Worm (Caenorhabditis elegans) whole organism, L2 larva: ENCODE measurements around the gene prde-1.

Source experiments
- C34F6.9 ChIP-seq: fragments of 150-350 bp; optimal IDR thresholded peaks from 2 replicates; lab custom pipeline; 2014; ENCODE audit warnings: missing biosample characterization, missing genetic modification characterization
- F13H6.1 ChIP-seq: sonication (generic microtip); optimal IDR thresholded peaks from 2 replicates; lab custom pipeline; 2016; ENCODE audit warnings: missing genetic modification characterization, missing compliant biosample characterization
- R02D3.7 ChIP-seq: fragments of 150-350 bp; optimal IDR thresholded peaks from 2 replicates; lab custom pipeline; 2014; ENCODE audit warnings: missing biosample characterization, missing genetic modification characterization
- Y55F3AM.14 ChIP-seq: fragments of 200-800 bp; sonication (Bioruptor generic); optimal IDR thresholded peaks from 2 replicates; lab custom pipeline; 2018; ENCODE audit warnings: mild to moderate bottlenecking, missing genetic modification characterization, missing compliant biosample characterization
- ZK546.5 ChIP-seq: sonication (generic microtip); optimal IDR thresholded peaks from 2 replicates; lab custom pipeline; 2017; ENCODE audit warnings: missing biosample characterization, missing genetic modification characterization
- alr-1 ChIP-seq: fragments of 150-350 bp; optimal IDR thresholded peaks from 2 replicates; lab custom pipeline; 2014; ENCODE audit warnings: missing biosample characterization, missing genetic modification characterization
- ama-1 ChIP-seq: fragments of 150-350 bp; optimal IDR thresholded peaks from 2 replicates; lab custom pipeline; 2018; ENCODE audit warnings: inconsistent platforms
- blmp-1 ChIP-seq: sonication (generic microtip); optimal IDR thresholded peaks from 2 replicates; lab custom pipeline; 2017; ENCODE audit warnings: missing genetic modification characterization, mild to moderate bottlenecking, missing compliant biosample characterization, antibody characterized with exemption, moderate library complexity; ENCODE audit not compliant: insufficient read depth
- crh-2 ChIP-seq: sonication (generic microtip); optimal IDR thresholded peaks from 2 replicates; lab custom pipeline; 2017; ENCODE audit warnings: missing biosample characterization, missing genetic modification characterization
- egl-27 ChIP-seq: sonication (generic microtip); optimal IDR thresholded peaks from 3 replicates; lab custom pipeline; 2017; ENCODE audit warnings: missing biosample characterization, missing genetic modification reagents, missing genetic modification characterization
- elt-1 ChIP-seq: fragments of 150-350 bp; optimal IDR thresholded peaks from 2 replicates; lab custom pipeline; 2014; ENCODE audit warnings: missing biosample characterization, missing genetic modification characterization
- elt-3 ChIP-seq: sonication (generic microtip); optimal IDR thresholded peaks from 2 replicates; lab custom pipeline; 2017; ENCODE audit warnings: missing biosample characterization, missing genetic modification characterization
- fos-1 ChIP-seq: fragments of 150-350 bp; optimal IDR thresholded peaks from 2 replicates; lab custom pipeline; 2014; ENCODE audit warnings: missing biosample characterization, missing genetic modification characterization
- lin-11 ChIP-seq: fragments of 150-350 bp; sonication (generic microtip); optimal IDR thresholded peaks from 2 replicates; lab custom pipeline; 2014; ENCODE audit warnings: missing biosample characterization, missing genetic modification characterization, inconsistent platforms, mixed read lengths
- lin-13 ChIP-seq: fragments of 150-350 bp; optimal IDR thresholded peaks from 2 replicates; lab custom pipeline; 2014; ENCODE audit warnings: missing biosample characterization, missing genetic modification reagents, missing genetic modification characterization
- lsy-2 ChIP-seq, 2 experiments: fragments of 150-350 bp in 1 of 2; sonication (generic microtip) in 1 of 2; optimal IDR thresholded peaks; 2 replicates each; lab custom pipeline; 2014 to 2017; ENCODE audit warnings: missing biosample characterization in 2 of 2, missing genetic modification characterization in 2 of 2
- mab-5 ChIP-seq: fragments of 150-350 bp; optimal IDR thresholded peaks from 2 replicates; lab custom pipeline; 2014; ENCODE audit warnings: missing biosample characterization, missing genetic modification characterization
- mdl-1 ChIP-seq, 2 experiments: fragments of 150-350 bp in 1 of 2; sonication (generic microtip) in 1 of 2; optimal IDR thresholded peaks; 2 replicates each; lab custom pipeline; 2017; ENCODE audit warnings: missing biosample characterization in 2 of 2, missing genetic modification characterization in 2 of 2
- nhr-10 ChIP-seq: sonication (generic microtip); optimal IDR thresholded peaks from 2 replicates; lab custom pipeline; 2017; ENCODE audit warnings: missing biosample characterization, missing genetic modification characterization
- nhr-11 ChIP-seq: fragments of 150-350 bp; optimal IDR thresholded peaks from 2 replicates; lab custom pipeline; 2014; ENCODE audit warnings: missing biosample characterization, missing genetic modification characterization
- nhr-12 ChIP-seq: fragments of 150-350 bp; optimal IDR thresholded peaks from 2 replicates; lab custom pipeline; 2014; ENCODE audit warnings: missing biosample characterization, missing genetic modification characterization
- nhr-129 ChIP-seq: fragments of 150-350 bp; optimal IDR thresholded peaks from 2 replicates; lab custom pipeline; 2014; ENCODE audit warnings: missing biosample characterization, missing genetic modification characterization
- nhr-21 ChIP-seq: fragments of 150-350 bp; optimal IDR thresholded peaks from 2 replicates; lab custom pipeline; 2014; ENCODE audit warnings: missing biosample characterization, missing genetic modification characterization
- nhr-237 ChIP-seq: fragments of 150-350 bp; optimal IDR thresholded peaks from 2 replicates; lab custom pipeline; 2014; ENCODE audit warnings: missing biosample characterization, missing genetic modification characterization
- peb-1 ChIP-seq: fragments of 150-350 bp; optimal IDR thresholded peaks from 2 replicates; lab custom pipeline; 2014; ENCODE audit warnings: missing biosample characterization, missing genetic modification characterization
- sem-4 ChIP-seq: fragments of 150-350 bp; optimal IDR thresholded peaks from 2 replicates; lab custom pipeline; 2014; ENCODE audit warnings: missing biosample characterization, missing genetic modification reagents, missing genetic modification characterization
- skn-1 ChIP-seq: sonication (generic microtip); optimal IDR thresholded peaks from 2 replicates; lab custom pipeline; 2017; ENCODE audit warnings: missing biosample characterization, missing genetic modification characterization
- sma-3 ChIP-seq: sonication (generic microtip); optimal IDR thresholded peaks from 2 replicates; lab custom pipeline; 2016; ENCODE audit warnings: missing genetic modification reagents, missing genetic modification characterization, missing compliant biosample characterization
- sma-9 ChIP-seq, 2 experiments: fragments of 150-350 bp in 1 of 2; sonication (generic microtip) in 1 of 2; optimal IDR thresholded peaks; 2 replicates each; lab custom pipeline; 2014 to 2016; ENCODE audit warnings: missing genetic modification characterization in 2 of 2, mild to moderate bottlenecking in 1 of 2, missing biosample characterization in 1 of 2, missing compliant biosample characterization in 1 of 2, missing genetic modification reagents in 1 of 2, moderate library complexity in 1 of 2
- snpc-4 ChIP-seq: fragments of 150-350 bp; optimal IDR thresholded peaks from 2 replicates; lab custom pipeline; 2014; ENCODE audit warnings: missing biosample characterization, missing genetic modification characterization
- unc-39 ChIP-seq: fragments of 150-350 bp; optimal IDR thresholded peaks from 2 replicates; lab custom pipeline; 2014; ENCODE audit warnings: missing biosample characterization, missing genetic modification characterization
- unc-55 ChIP-seq: fragments of 150-350 bp; sonication (generic microtip); optimal IDR thresholded peaks from 3 replicates; lab custom pipeline; 2014; ENCODE audit warnings: missing biosample characterization, missing genetic modification reagents, missing genetic modification characterization
- unc-62 ChIP-seq: fragments of 150-350 bp; optimal IDR thresholded peaks from 2 replicates; lab custom pipeline; 2014; ENCODE audit warnings: missing biosample characterization, missing genetic modification reagents, missing genetic modification characterization
- ztf-4 ChIP-seq: fragments of 150-350 bp; optimal IDR thresholded peaks from 2 replicates; lab custom pipeline; 2014; ENCODE audit warnings: missing biosample characterization, missing genetic modification characterization

Gene prde-1

DNA sequence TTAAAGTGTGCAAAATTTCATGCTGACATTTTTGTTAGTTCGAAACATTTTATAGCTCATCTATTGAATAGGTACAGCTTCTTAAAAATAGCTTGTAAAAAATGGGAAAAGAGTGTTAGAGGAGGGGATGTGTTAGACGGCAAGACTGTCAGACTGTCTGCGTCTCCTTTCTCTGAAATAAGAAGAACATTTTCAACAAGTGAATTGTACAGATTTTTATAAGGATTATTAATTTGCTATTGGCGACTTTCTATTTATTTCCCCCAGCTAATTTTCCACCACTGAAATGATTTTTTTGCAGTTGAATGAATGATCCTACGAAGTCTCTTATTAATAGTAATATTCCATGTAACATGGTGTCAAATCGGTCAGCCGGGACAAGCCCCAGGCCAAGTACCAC lies 39.6 kb upstream of the prde-1 start, which contains the start of gene C06B8.7:
TSS of gene C06B8.7 (plus strand) at position 301 of the 400 bp plus-strand sequence.
- TF ChIP-seq sma-9 (GFP tag; optimal IDR thresholded peaks at IDR 0.05; lab: Kevin White, UChicago) (no peak), sma-9 (tag; optimal IDR thresholded peaks at IDR 0.05; lab: Kevin White, UChicago) (no peak), nhr-12 (no peak), unc-62 (no peak), egl-27 (no peak), unc-55 (GFP tag; lab: Kevin White, UChicago) (no peak), peb-1 (tag; lab: Kevin White, UChicago) (no peak)
- TF ChIP-seq, all 48 proteins: peak for 0

DNA sequence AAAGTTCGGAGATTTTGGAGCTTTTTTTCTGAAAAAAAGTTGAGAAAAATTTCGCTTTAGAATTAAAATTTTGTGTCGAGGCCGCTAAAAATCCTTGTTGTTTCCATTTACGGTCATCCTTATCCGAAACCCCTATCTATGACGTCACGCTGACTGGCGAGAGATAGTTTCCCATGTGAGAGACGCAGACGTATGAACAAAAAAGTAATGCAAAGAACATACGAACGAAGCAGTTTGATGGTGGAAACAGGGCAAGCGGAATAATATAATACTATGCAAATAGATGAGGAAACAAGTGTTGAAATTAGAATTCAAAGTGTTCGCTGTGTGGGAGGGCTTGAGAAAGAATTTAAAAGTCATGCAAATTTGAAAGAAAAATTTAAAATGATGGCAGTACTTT lies 38.9 kb upstream of the prde-1 start:
- TF ChIP-seq lin-11 (tag; lab: Kevin White, UChicago) (no peak), fos-1 (tag; lab: Kevin White, UChicago) (peak; percentile 36), mab-5 (no peak), nhr-237 (tag; lab: Kevin White, UChicago) (no peak), C34F6.9 (tag; lab: Kevin White, UChicago) (no peak), sma-9 (GFP tag; optimal IDR thresholded peaks at IDR 0.05; lab: Kevin White, UChicago) (peak; percentile 41), sma-9 (tag; optimal IDR thresholded peaks at IDR 0.05; lab: Kevin White, UChicago) (no peak), ama-1 (lab: Kevin White, UChicago) (no peak), nhr-21 (tag; lab: Kevin White, UChicago) (no peak)

ce11 chrV:15503603-15504002 lies 34.4 kb upstream of the prde-1 start:
- TF ChIP-seq nhr-21 (tag; lab: Kevin White, UChicago) (no peak), mdl-1 (tag; optimal IDR thresholded peaks at IDR 0.05; lab: Kevin White, UChicago) (no peak)

- TF ChIP-seq fos-1 (tag; lab: Kevin White, UChicago) = peak; percentile 54
- no peak for TF ChIP-seq skn-1 (tag; lab: Kevin White, UChicago)
- no peak for TF ChIP-seq ama-1 (lab: Kevin White, UChicago)
- TF ChIP-seq nhr-21 (tag; lab: Kevin White, UChicago) = no peak
- no peak for TF ChIP-seq nhr-11 (tag; lab: Kevin White, UChicago)
- no peak for TF ChIP-seq R02D3.7
- TF ChIP-seq crh-2 (tag; lab: Kevin White, UChicago) = peak; percentile 84
- TF ChIP-seq egl-27 = peak; percentile 4
- peak; percentile 22 for TF ChIP-seq sma-9 (GFP tag; optimal IDR thresholded peaks at IDR 0.05; lab: Kevin White, UChicago)
- no peak for TF ChIP-seq sma-9 (tag; optimal IDR thresholded peaks at IDR 0.05; lab: Kevin White, UChicago)
- TF ChIP-seq sma-3 (GFP tag; lab: Kevin White, UChicago) = peak; percentile 48
- no peak for TF ChIP-seq nhr-10 (tag; lab: Kevin White, UChicago)
- no peak for TF ChIP-seq elt-1 (tag; lab: Kevin White, UChicago)
- TF ChIP-seq blmp-1 (tag; lab: Kevin White, UChicago) = no peak
- no peak for TF ChIP-seq Y55F3AM.14
- TF ChIP-seq lin-13 (GFP tag; lab: Kevin White, UChicago) = no peak
- TF ChIP-seq alr-1 (tag; lab: Kevin White, UChicago) = no peak
- peak; percentile 42 for TF ChIP-seq lin-11 (tag; lab: Kevin White, UChicago)
- no peak for TF ChIP-seq nhr-12
- TF ChIP-seq snpc-4 (tag; lab: Kevin White, UChicago) = peak; percentile 17
- peak; percentile 12 for TF ChIP-seq F13H6.1 (tag; lab: Kevin White, UChicago)
- TF ChIP-seq sem-4 (tag; lab: Kevin White, UChicago) = no peak
- no peak for TF ChIP-seq ZK546.5 (tag; lab: Kevin White, UChicago)
- TF ChIP-seq ztf-4 (tag; lab: Kevin White, UChicago) = no peak
- no peak for TF ChIP-seq unc-39 (tag; lab: Kevin White, UChicago)
- no peak for TF ChIP-seq mdl-1 (tag; optimal IDR thresholded peaks at IDR 0.05; lab: Kevin White, UChicago)
- TF ChIP-seq elt-3 = no peak
- peak in 1 of 2 experiments; percentile 28 for TF ChIP-seq lsy-2 (tag; optimal IDR thresholded peaks at IDR 0.05; lab: Kevin White, UChicago)
- peak; percentile 43 for TF ChIP-seq nhr-129 (tag; lab: Kevin White, UChicago)
These were observed 33.0 kb upstream of the prde-1 start for ce11 chrV:15505068-15505467.
